Worm (Caenorhabditis elegans) whole organism, L4 larva: ENCODE data around the gene Y73B3A.8.
"Not testable (repeated sequence)": the region's sequence is repeated elsewhere in the genome, so short reads cannot be mapped to it uniquely, and the experiment has no call there.

Experiments used
- D1046.2 ChIP-seq: fragments of 200-800 bp; sonication (Bioruptor generic); IDR thresholded peaks from 2 replicates; pipeline ENCODE4 v1.3.6; 2022; ENCODE audit warnings: missing genetic modification characterization, missing compliant biosample characterization
- F49E8.2 ChIP-seq: sonication (generic microtip); optimal IDR thresholded peaks from 2 replicates; lab custom pipeline; 2016; ENCODE audit warnings: missing compliant biosample characterization, mild to moderate bottlenecking, missing genetic modification characterization, borderline replicate concordance
- Y105C5A.15 ChIP-seq: fragments of 200-800 bp; sonication (Bioruptor generic); IDR thresholded peaks from 2 replicates; pipeline ENCODE4 v1.3.6; 2022; ENCODE audit warnings: missing genetic modification characterization, missing compliant biosample characterization
- ama-1 ChIP-seq: fragments of 150-350 bp; optimal IDR thresholded peaks from 2 replicates; lab custom pipeline; 2014; ENCODE audit warnings: inconsistent platforms, mixed read lengths
- ceh-82 ChIP-seq: sonication (generic microtip); optimal IDR thresholded peaks from 2 replicates; lab custom pipeline; 2017; ENCODE audit warnings: missing biosample characterization, missing genetic modification characterization
- ces-1 ChIP-seq: fragments of 150-350 bp; sonication (generic microtip); optimal IDR thresholded peaks from 4 replicates; lab custom pipeline; 2014; ENCODE audit warnings: missing biosample characterization, missing genetic modification reagents, missing genetic modification characterization
- lin-15B ChIP-seq: fragments of 150-350 bp; sonication (generic microtip); optimal IDR thresholded peaks from 3 replicates; lab custom pipeline; 2014; ENCODE audit warnings: missing biosample characterization, missing genetic modification characterization
- nhr-237 ChIP-seq: sonication (generic microtip); optimal IDR thresholded peaks from 2 replicates; lab custom pipeline; 2017; ENCODE audit warnings: missing biosample characterization, missing genetic modification characterization
- nhr-76 ChIP-seq: fragments of 150-350 bp; optimal IDR thresholded peaks from 2 replicates; lab custom pipeline; 2014; ENCODE audit warnings: missing biosample characterization, missing genetic modification characterization
- nhr-77 ChIP-seq: fragments of 150-350 bp; optimal IDR thresholded peaks from 2 replicates; lab custom pipeline; 2014; ENCODE audit warnings: missing biosample characterization, missing genetic modification characterization
- pqm-1 ChIP-seq: sonication (generic microtip); optimal IDR thresholded peaks from 2 replicates; lab custom pipeline; 2017; ENCODE audit warnings: missing biosample characterization, missing genetic modification characterization
- sdz-12 ChIP-seq: fragments of 200-800 bp; sonication (Bioruptor generic); optimal IDR thresholded peaks from 2 replicates; lab custom pipeline; 2018; ENCODE audit warnings: mild to moderate bottlenecking, missing genetic modification characterization, missing compliant biosample characterization
- unc-39 ChIP-seq: sonication (generic microtip); optimal IDR thresholded peaks from 2 replicates; lab custom pipeline; 2017; ENCODE audit warnings: missing biosample characterization, missing genetic modification characterization
- unc-62 ChIP-seq, 3 experiments: fragments of 150-350 bp in 1 of 3; sonication (generic microtip); optimal IDR thresholded peaks in 2 of 3; peaks in 1 of 3; 1 replicate in 1 of 3; 2 replicates in 2 of 3; lab custom pipeline; 2014 to 2017; ENCODE audit warnings: missing biosample characterization in 3 of 3, missing genetic modification characterization in 3 of 3, missing genetic modification reagents in 3 of 3, missing genotype in 1 of 3

ce11 chrX:163034-163433 lies 22.0 kb upstream of the Y73B3A.8 start, which contains the start of gene tmed-12:
- TF ChIP-seq ceh-82 (tag; lab: Kevin White, UChicago); unc-39 (tag; lab: Kevin White, UChicago); D1046.2 (GFP tag; lab: Robert Waterston, UW); nhr-76 (tag; lab: Kevin White, UChicago); nhr-237 (tag; lab: Kevin White, UChicago); ces-1 (GFP tag; lab: Kevin White, UChicago); nhr-77 (tag; lab: Kevin White, UChicago); lin-15B (tag; lab: Kevin White, UChicago); unc-62 (tag; optimal IDR thresholded peaks at IDR 0.05; lab: Kevin White, UChicago); ama-1 (lab: Kevin White, UChicago); Y105C5A.15 (GFP tag; lab: Robert Waterston, UW); sdz-12; F49E8.2 (tag; lab: Kevin White, UChicago); pqm-1 (tag; lab: Kevin White, UChicago): not testable (repeated sequence)
- TF ChIP-seq unc-62 (GFP tag; optimal IDR thresholded peaks at IDR 0.05 in 1 of 2; lab: Kevin White, UChicago), result peak in 1 of 2 experiments; percentile 27
